Fruit fly (Drosophila melanogaster): Measurements from ENCODE around the gene Nin.

Nin gene

dm6 chr2L:5249766-5250165 lies 28.6 kb downstream of the Nin start (continued):
- TF ChIP-seq CG9139 (GFP tag; optimal IDR thresholded peaks at IDR 0.05) (no peak), CG7368 (GFP tag; optimal IDR thresholded peaks at IDR 0.05) (peak; percentile 67), CG11762 (GFP tag; optimal IDR thresholded peaks at IDR 0.05; ENCODE audit: insufficient read depth) (peak; percentile 2), CG11902 (GFP tag; optimal IDR thresholded peaks at IDR 0.05) (peak; percentile 25), Hr39 (GFP tag; optimal IDR thresholded peaks at IDR 0.05) (peak; percentile 70), CG6792 (GFP tag; optimal IDR thresholded peaks at IDR 0.05) (peak; percentile 69), Sox14 (GFP tag; optimal IDR thresholded peaks at IDR 0.05) (peak; percentile 61), Hr38 (GFP tag; optimal IDR thresholded peaks at IDR 0.05) (no peak), esn (GFP tag; optimal IDR thresholded peaks at IDR 0.05) (peak; percentile 79), Eip93F (GFP tag; optimal IDR thresholded peaks at IDR 0.05) (no peak), Lpt (GFP tag; optimal IDR thresholded peaks at IDR 0.05) (peak; percentile 50), Hr4 (GFP tag; optimal IDR thresholded peaks at IDR 0.05) (peak; percentile 34), pdm3 (GFP tag; optimal IDR thresholded peaks at IDR 0.05) (peak; percentile 56), Blimp-1 (GFP tag; optimal IDR thresholded peaks at IDR 0.05) (no peak), OdsH (GFP tag; optimal IDR thresholded peaks at IDR 0.05) (peak; percentile 53), CG34406 (GFP tag; optimal IDR thresholded peaks at IDR 0.05) (peak; percentile 36), ss (GFP tag; optimal IDR thresholded peaks at IDR 0.05) (peak; percentile 46 to 61), CG8632 (GFP tag; optimal IDR thresholded peaks at IDR 0.05) (no peak), Smox (GFP tag; optimal IDR thresholded peaks at IDR 0.05) (peak; percentile 73), CG6276 (GFP tag; optimal IDR thresholded peaks at IDR 0.05) (peak; percentile 6), svp (GFP tag) (peak; percentile 90), Eip78C (GFP tag) (peak; percentile 84), vri (GFP tag; optimal IDR thresholded peaks at IDR 0.05) (peak; percentile 93), cyc (GFP tag; optimal IDR thresholded peaks at IDR 0.05) (peak; percentile 69), dac (GFP tag; optimal IDR thresholded peaks at IDR 0.05) (no peak), CG3032 (tag; optimal IDR thresholded peaks at IDR 0.05) (peak; percentile 55), fd59A (GFP tag; optimal IDR thresholded peaks at IDR 0.05) (peak; percentile 33), CG3919 (GFP tag; optimal IDR thresholded peaks at IDR 0.05) (peak; percentile 76), Gug (GFP tag; IDR thresholded peaks at IDR 0.05) (no peak), CG1621 (tag; optimal IDR thresholded peaks at IDR 0.05) (peak; percentile 32), CG6808 (GFP tag; optimal IDR thresholded peaks at IDR 0.05) (peak; percentile 52), CG4318 (GFP tag; optimal IDR thresholded peaks at IDR 0.05) (no peak)

dm6 chr2L:5248582-5248981 lies 29.8 kb downstream of the Nin start:
- no peak for TF ChIP-seq OdsH (GFP tag; optimal IDR thresholded peaks at IDR 0.05)
- no peak for TF ChIP-seq Hr39 (GFP tag; optimal IDR thresholded peaks at IDR 0.05)
- no peak for TF ChIP-seq pdm3 (GFP tag; optimal IDR thresholded peaks at IDR 0.05)
- no peak for TF ChIP-seq Hr38 (GFP tag; optimal IDR thresholded peaks at IDR 0.05)
- no peak for TF ChIP-seq dsx (GFP tag; optimal IDR thresholded peaks at IDR 0.05; ENCODE audit: poor library complexity, severe bottlenecking)
- no peak for TF ChIP-seq CG3032 (tag; optimal IDR thresholded peaks at IDR 0.05)
- no peak for TF ChIP-seq acj6 (GFP tag; optimal IDR thresholded peaks at IDR 0.05)
- TF ChIP-seq ss (GFP tag; optimal IDR thresholded peaks at IDR 0.05): no peak
- no peak for TF ChIP-seq eg (GFP tag; IDR thresholded peaks at IDR 0.05)
- no peak for TF ChIP-seq Sox15 (GFP tag; optimal IDR thresholded peaks at IDR 0.05)
- TF ChIP-seq Sox102F (GFP tag; optimal IDR thresholded peaks at IDR 0.05): no peak
- no peak for TF ChIP-seq fkh (GFP tag; optimal IDR thresholded peaks at IDR 0.05)
- no peak for TF ChIP-seq CG11294 (GFP tag; IDR thresholded peaks at IDR 0.05)
- TF ChIP-seq Smox (GFP tag; optimal IDR thresholded peaks at IDR 0.05): no peak
- no peak for TF ChIP-seq Gug (GFP tag; IDR thresholded peaks at IDR 0.05)
- TF ChIP-seq net (GFP tag; optimal IDR thresholded peaks at IDR 0.05): no peak
- TF ChIP-seq CG8119 (GFP tag; IDR thresholded peaks at IDR 0.05): no peak

Data from whole organism, prepupa.